Fruit fly (Drosophila melanogaster): Measurements from ENCODE around the gene Nup205.

Nup205 gene

DNA sequence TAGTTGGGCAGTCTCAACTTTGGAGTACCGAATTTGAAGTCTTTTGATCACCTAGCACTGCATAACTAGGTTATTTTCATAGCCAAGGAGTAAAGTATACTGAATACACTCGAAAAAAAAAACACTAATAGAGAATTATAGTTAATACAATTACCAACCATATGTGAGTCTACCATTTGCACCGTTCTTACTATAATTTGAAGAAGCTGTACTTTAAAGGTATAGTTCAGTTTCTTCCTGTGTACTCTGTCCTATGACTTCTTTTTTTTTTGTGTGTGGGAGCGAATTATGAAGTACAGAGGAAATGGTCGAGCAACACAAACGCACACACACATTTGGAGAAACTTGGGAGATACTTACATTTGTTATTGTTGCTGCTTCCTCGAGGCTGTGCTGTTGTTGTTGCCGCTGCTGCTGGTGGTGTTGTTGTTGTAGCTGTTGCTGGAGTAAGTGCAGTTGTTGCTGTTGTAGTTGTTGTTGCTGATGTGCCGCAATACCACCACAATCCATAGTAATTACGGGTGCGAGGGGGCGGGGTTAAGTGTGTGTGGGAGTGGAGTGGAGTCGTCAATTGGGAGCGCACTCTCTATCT lies 1.4 kb upstream of the Nup205 start (continued):
- peak; percentile 83 for TF ChIP-seq sens-2 (GFP tag; IDR thresholded peaks at IDR 0.05)
- peak; percentile 63 for TF ChIP-seq caup (GFP tag; optimal IDR thresholded peaks at IDR 0.05; ENCODE audit: severe bottlenecking)
- no peak for TF ChIP-seq zen2 (GFP tag; IDR thresholded peaks at IDR 0.05; ENCODE audit: partially characterized antibody)
- peak; percentile 82 for TF ChIP-seq dan (GFP tag; IDR thresholded peaks at IDR 0.05)
- TF ChIP-seq slp2 (GFP tag; optimal IDR thresholded peaks at IDR 0.05) = peak; percentile 93
- peak; percentile 81 for TF ChIP-seq CG8359 (GFP tag; optimal IDR thresholded peaks at IDR 0.05; ENCODE audit: borderline replicate concordance)
- peak; percentile 95 for TF ChIP-seq CG8089 (GFP tag; optimal IDR thresholded peaks at IDR 0.05)
- peak; percentile 88 for TF ChIP-seq CG1529 (GFP tag; optimal IDR thresholded peaks at IDR 0.05)
- TF ChIP-seq gt (GFP tag; IDR thresholded peaks at IDR 0.05) = peak; percentile 71; the same call in 1 of the 2 replicates
- no peak for TF ChIP-seq Poxn (GFP tag; IDR thresholded peaks at IDR 0.05)
- TF ChIP-seq zfh1 (GFP tag; IDR thresholded peaks at IDR 0.05) = peak; percentile 96
- TF ChIP-seq Sry-β (GFP tag; optimal IDR thresholded peaks at IDR 0.05) = peak; percentile 60
- peak; percentile 95 for TF ChIP-seq chn (GFP tag; optimal IDR thresholded peaks at IDR 0.05)
- no peak for TF ChIP-seq CG17568 (GFP tag; optimal IDR thresholded peaks at IDR 0.05)
- TF ChIP-seq repo (GFP tag; optimal IDR thresholded peaks at IDR 0.05) = peak; percentile 80
- peak; percentile 87 for TF ChIP-seq ranshi (GFP tag; IDR thresholded peaks at IDR 0.05)
- TF ChIP-seq Aef1 (GFP tag; IDR thresholded peaks at IDR 0.05) = peak; percentile 75
- TF ChIP-seq CG13296 (GFP tag; optimal IDR thresholded peaks at IDR 0.05) = peak; percentile 43
- TF ChIP-seq Oli (tag; optimal IDR thresholded peaks at IDR 0.05) = peak; percentile 94
- peak; percentile 95 for TF ChIP-seq CG17359 (tag; optimal IDR thresholded peaks at IDR 0.05)
- TF ChIP-seq ato (GFP tag; IDR thresholded peaks at IDR 0.05; ENCODE audit: partially characterized antibody) = no peak
- TF ChIP-seq BtbVII (GFP tag; optimal IDR thresholded peaks at IDR 0.05) = peak; percentile 71
- TF ChIP-seq CG18764 (GFP tag; optimal IDR thresholded peaks at IDR 0.05) = peak; percentile 86
- no peak for TF ChIP-seq Fer2 (tag; optimal IDR thresholded peaks at IDR 0.05)
- peak; percentile 89 for TF ChIP-seq ind (GFP tag; optimal IDR thresholded peaks at IDR 0.05)
- peak; percentile 81 for TF ChIP-seq Gsc (GFP tag; IDR thresholded peaks at IDR 0.05)
- no peak for TF ChIP-seq CG1832 (GFP tag; optimal IDR thresholded peaks at IDR 0.05)
- TF ChIP-seq tgo (GFP tag; IDR thresholded peaks at IDR 0.05) = peak; percentile 83
- peak; percentile 73 for TF ChIP-seq dm (GFP tag; optimal IDR thresholded peaks at IDR 0.05)
- TF ChIP-seq CG17328 (GFP tag; IDR thresholded peaks at IDR 0.05) = peak; percentile 96
- no peak for TF ChIP-seq hkb (optimal IDR thresholded peaks at IDR 0.05)
- peak; percentile 86 for TF ChIP-seq hkb (GFP tag; IDR thresholded peaks at IDR 0.05)
- no peak for TF ChIP-seq bigmax (GFP tag; optimal IDR thresholded peaks at IDR 0.05)
- TF ChIP-seq CG7271 (tag; optimal IDR thresholded peaks at IDR 0.05) = peak; percentile 84
- TF ChIP-seq jigr1 (GFP tag; IDR thresholded peaks at IDR 0.05) = peak; percentile 31; the same call in 1 of the 3 replicates
- peak; percentile 60 for TF ChIP-seq wek (GFP tag; optimal IDR thresholded peaks at IDR 0.05)
- TF ChIP-seq Hsf (GFP tag; optimal IDR thresholded peaks at IDR 0.05) = peak; percentile 94
- peak; percentile 84 for TF ChIP-seq CG10366 (GFP tag; IDR thresholded peaks at IDR 0.05)
- peak; percentile 68 for TF ChIP-seq scrt (GFP tag; optimal IDR thresholded peaks at IDR 0.05)
- TF ChIP-seq dmrt11E (tag; optimal IDR thresholded peaks at IDR 0.05) = peak; percentile 98
- peak; percentile 72 for TF ChIP-seq ERR (GFP tag; optimal IDR thresholded peaks at IDR 0.05)
- TF ChIP-seq knrl (GFP tag; IDR thresholded peaks at IDR 0.05; ENCODE audit: partially characterized antibody) = no peak
- peak; percentile 51 for TF ChIP-seq CG6854 (GFP tag; optimal IDR thresholded peaks at IDR 0.05)
- TF ChIP-seq CG34422 (GFP tag; IDR thresholded peaks at IDR 0.05) = peak; percentile 88; the same call in 2 of the 3 replicates
- TF ChIP-seq insv (GFP tag; optimal IDR thresholded peaks at IDR 0.05) = no peak
- 0 out of 2 replicates have a peak, but pooled peaks have one; percentile 48 for TF ChIP-seq CG10321 (GFP tag; IDR thresholded peaks at IDR 0.05)
- TF ChIP-seq Fer3 (tag; optimal IDR thresholded peaks at IDR 0.05) = peak; percentile 79
- peak; percentile 71 for TF ChIP-seq Oaz (GFP tag; IDR thresholded peaks at IDR 0.05)
- TF ChIP-seq CG4707 (GFP tag; optimal IDR thresholded peaks at IDR 0.05) = peak; percentile 86
- peak; percentile 81 for TF ChIP-seq CG18619 (GFP tag; optimal IDR thresholded peaks at IDR 0.05)

All from whole organism, embryonic.